Fruit fly (Drosophila melanogaster): Measurements from ENCODE around the gene CG5126.
A peak's percentile ranks its signal among the peaks of the same experiment; 100 is the strongest.

Gene CG5126

DNA sequence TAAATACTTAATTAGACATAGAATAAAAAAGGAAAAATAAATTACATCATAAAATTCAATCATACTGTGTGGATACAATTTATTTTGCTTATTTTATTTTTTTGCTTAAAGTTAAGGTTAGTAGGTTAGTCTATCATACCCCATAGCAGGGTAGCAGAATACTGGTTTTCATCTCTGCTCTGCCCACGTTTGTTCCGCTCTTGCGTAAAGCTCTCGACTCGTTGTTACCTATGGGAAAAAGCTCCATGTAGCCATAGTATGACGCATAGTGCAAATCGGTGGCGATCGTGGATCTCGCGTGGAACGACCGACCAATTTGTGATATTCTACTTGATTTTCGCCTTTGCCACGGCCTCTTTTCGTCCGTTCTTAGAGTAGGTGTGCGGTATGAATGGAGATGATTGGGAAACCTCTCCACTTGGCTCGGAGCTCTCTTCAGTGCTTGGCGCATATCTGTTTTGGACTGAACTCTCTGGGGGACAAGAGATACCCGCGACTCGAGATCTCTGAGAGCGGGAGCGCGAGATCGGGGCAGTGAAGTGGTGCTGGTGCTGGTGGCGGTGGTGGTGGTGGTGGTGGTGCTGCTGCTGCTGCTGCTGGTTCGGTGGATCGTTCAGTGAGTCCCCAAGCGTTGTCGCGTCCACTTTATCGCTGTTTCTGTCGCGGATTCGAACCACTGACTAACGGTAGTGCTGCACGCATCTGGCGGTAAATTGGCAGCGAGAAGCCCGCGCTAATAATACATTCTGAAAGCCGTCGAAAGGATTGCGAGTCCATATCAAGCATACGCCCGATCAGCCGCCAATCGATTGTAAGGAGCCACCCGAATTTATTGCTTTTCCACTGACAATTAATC is 2.0 kb upstream of the CG5126 start, which contains the start of gene CG5001 (continued):
- peak; percentile 80 for TF ChIP-seq CG4820 (GFP tag; optimal IDR thresholded peaks at IDR 0.05)
- TF ChIP-seq pum (GFP tag; optimal IDR thresholded peaks at IDR 0.05): peak; percentile 62
- TF ChIP-seq unpg (GFP tag; optimal IDR thresholded peaks at IDR 0.05): peak; percentile 93
- no peak for TF ChIP-seq pb (GFP tag; optimal IDR thresholded peaks at IDR 0.05)
- no peak for TF ChIP-seq bigmax (GFP tag; optimal IDR thresholded peaks at IDR 0.05)
- TF ChIP-seq CG15601 (tag; optimal IDR thresholded peaks at IDR 0.05): peak; percentile 76
- TF ChIP-seq gt (GFP tag; IDR thresholded peaks at IDR 0.05): peak; percentile 47; the same call in 1 of the 2 replicates
- peak; percentile 80 for TF ChIP-seq CG6765 (GFP tag; optimal IDR thresholded peaks at IDR 0.05)
- peak; percentile 78 for TF ChIP-seq Hmr (GFP tag; optimal IDR thresholded peaks at IDR 0.05)
- peak; percentile 24 to 92 for TF ChIP-seq Hr51 (GFP tag; optimal IDR thresholded peaks at IDR 0.05)
- peak; percentile 77 for TF ChIP-seq CG13624 (GFP tag; optimal IDR thresholded peaks at IDR 0.05)
- TF ChIP-seq sna (GFP tag; IDR thresholded peaks at IDR 0.05; ENCODE audit: partially characterized antibody): peak; percentile 32; the same call in 1 of the 2 replicates
- TF ChIP-seq CG7556 (GFP tag; optimal IDR thresholded peaks at IDR 0.05): peak; percentile 82
- peak; percentile 72 for TF ChIP-seq ssp (GFP tag; IDR thresholded peaks at IDR 0.05)
- peak; percentile 82 for TF ChIP-seq CG4730 (GFP tag; IDR thresholded peaks at IDR 0.05)
- peak; percentile 83 for TF ChIP-seq crol (GFP tag; IDR thresholded peaks at IDR 0.05)
- no peak for TF ChIP-seq da (GFP tag; optimal IDR thresholded peaks at IDR 0.05)
- peak; percentile 88 for TF ChIP-seq sob (GFP tag; IDR thresholded peaks at IDR 0.05)
- TF ChIP-seq lilli (GFP tag; optimal IDR thresholded peaks at IDR 0.05): peak; percentile 81
- TF ChIP-seq Mrtf (GFP tag; IDR thresholded peaks at IDR 0.05): peak; percentile 84
- TF ChIP-seq CG13775 (GFP tag; optimal IDR thresholded peaks at IDR 0.05): peak; percentile 61
- TF ChIP-seq Nf-YA (GFP tag; IDR thresholded peaks at IDR 0.05): peak; percentile 76
- peak; percentile 57 for TF ChIP-seq CG9609 (GFP tag; optimal IDR thresholded peaks at IDR 0.05)
- peak; percentile 80 for TF ChIP-seq CG31224 (GFP tag; IDR thresholded peaks at IDR 0.05)
- TF ChIP-seq CG18599 (GFP tag; optimal IDR thresholded peaks at IDR 0.05): peak; percentile 90
- TF ChIP-seq CG4360 (GFP tag; IDR thresholded peaks at IDR 0.05): no peak
- TF ChIP-seq shn (GFP tag; optimal IDR thresholded peaks at IDR 0.05): peak; percentile 53
- TF ChIP-seq Hsf (GFP tag; optimal IDR thresholded peaks at IDR 0.05): peak; percentile 79
- TF ChIP-seq CG10565 (GFP tag; optimal IDR thresholded peaks at IDR 0.05): no peak
- peak; percentile 50 for TF ChIP-seq pnt (GFP tag; optimal IDR thresholded peaks at IDR 0.05)
- peak; percentile 13 for TF ChIP-seq CG8089 (GFP tag; optimal IDR thresholded peaks at IDR 0.05)
- no peak for TF ChIP-seq NC2α (GFP tag; optimal IDR thresholded peaks at IDR 0.05)
- peak; percentile 65 for TF ChIP-seq CG12219 (GFP tag; optimal IDR thresholded peaks at IDR 0.05)
- peak; percentile 87 for TF ChIP-seq CG8388 (GFP tag; optimal IDR thresholded peaks at IDR 0.05)
- TF ChIP-seq tio (GFP tag; optimal IDR thresholded peaks at IDR 0.05): no peak
- no peak for TF ChIP-seq hb (GFP tag; IDR thresholded peaks at IDR 0.05; ENCODE audit: partially characterized antibody)
- peak; percentile 77 for TF ChIP-seq CG17385 (GFP tag; optimal IDR thresholded peaks at IDR 0.05)
- peak; percentile 93 for TF ChIP-seq sens (GFP tag)
- peak; percentile 88 for TF ChIP-seq E2f1 (GFP tag; IDR thresholded peaks at IDR 0.05)
- peak; percentile 94 for TF ChIP-seq Awh (GFP tag; IDR thresholded peaks at IDR 0.05)
- peak; percentile 25 for TF ChIP-seq schlank (tag; optimal IDR thresholded peaks at IDR 0.05)
- peak; percentile 94 for TF ChIP-seq sr (GFP tag; IDR thresholded peaks at IDR 0.05)
- TF ChIP-seq CG9727 (GFP tag; optimal IDR thresholded peaks at IDR 0.05): peak; percentile 73
- peak; percentile 46 for TF ChIP-seq Mad (GFP tag; optimal IDR thresholded peaks at IDR 0.05)
- peak; percentile 80 for TF ChIP-seq CG12071 (GFP tag; optimal IDR thresholded peaks at IDR 0.05)
- peak; percentile 81; the same call in 1 of the 2 replicates for TF ChIP-seq cas (GFP tag; IDR thresholded peaks at IDR 0.05)
- peak; percentile 66 for TF ChIP-seq CG3163 (GFP tag; optimal IDR thresholded peaks at IDR 0.05)
- peak; percentile 27 for TF ChIP-seq CG12236 (GFP tag; optimal IDR thresholded peaks at IDR 0.05)
- peak; percentile 79 for TF ChIP-seq Ssrp (tag; optimal IDR thresholded peaks at IDR 0.05)

All from whole organism, embryonic.